Fruit fly (Drosophila melanogaster): Measurements from ENCODE around the gene CG8478.

Gene CG8478

dm6 chr3R:9746267-9746666 lies 17.2 kb upstream of the CG8478 start, which contains the start of gene CG34409:
Gene CG34409 (minus strand): TSS chr3R:9746367.
- TF ChIP-seq Eip78C (GFP tag) = peak; percentile 19
- TF ChIP-seq Hr4 (GFP tag; optimal IDR thresholded peaks at IDR 0.05) = no peak
- no peak for TF ChIP-seq acj6 (GFP tag; optimal IDR thresholded peaks at IDR 0.05)

DNA sequence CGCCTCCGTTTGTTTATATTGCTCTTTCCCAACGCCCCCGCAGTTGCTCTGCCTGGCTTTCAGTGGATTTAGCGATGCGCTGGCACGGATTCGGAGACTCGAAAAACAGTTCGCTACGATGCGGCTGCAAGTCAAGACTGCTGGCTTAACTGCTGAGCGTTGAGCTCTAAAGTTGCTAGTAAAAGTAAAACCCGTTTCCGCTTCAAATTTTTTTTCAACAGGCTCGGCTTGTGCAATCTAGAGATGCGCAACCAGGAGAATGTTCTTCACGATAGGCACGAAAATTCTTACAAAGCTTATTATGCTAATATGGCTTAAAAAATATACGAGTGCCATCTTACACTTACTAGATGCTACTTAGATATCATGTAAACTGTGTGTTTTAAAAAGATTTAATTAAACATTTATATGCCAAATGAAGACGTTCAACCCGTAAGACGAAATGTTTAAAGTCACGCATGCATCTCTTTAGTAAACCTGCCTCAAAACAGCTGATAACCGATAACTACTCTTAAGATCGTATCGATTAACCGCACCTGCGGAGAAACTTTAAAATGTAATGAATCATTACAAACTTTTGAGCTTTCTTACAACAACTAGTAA lies 16.1 kb upstream of the CG8478 start, which contains the start of gene CG12948:
TSS of gene CG12948 (minus strand) at position 473 of the 603 bp plus-strand sequence.
- TF ChIP-seq CG6854 (GFP tag; optimal IDR thresholded peaks at IDR 0.05) (peak; percentile 69), CG10631 (GFP tag; optimal IDR thresholded peaks at IDR 0.05) (no peak), Hr39 (GFP tag; optimal IDR thresholded peaks at IDR 0.05) (no peak), Lpt (GFP tag; optimal IDR thresholded peaks at IDR 0.05) (peak; percentile 51), CG11902 (GFP tag; optimal IDR thresholded peaks at IDR 0.05) (no peak), fkh (GFP tag; optimal IDR thresholded peaks at IDR 0.05) (no peak), CG8319 (GFP tag; optimal IDR thresholded peaks at IDR 0.05) (no peak), cyc (GFP tag; optimal IDR thresholded peaks at IDR 0.05) (no peak), CG1621 (tag; optimal IDR thresholded peaks at IDR 0.05) (peak; percentile 50), Blimp-1 (GFP tag; optimal IDR thresholded peaks at IDR 0.05) (peak; percentile 45), CG8119 (GFP tag; IDR thresholded peaks at IDR 0.05) (peak; percentile 48; the same call in 1 of the 3 replicates), CG3032 (tag; optimal IDR thresholded peaks at IDR 0.05) (peak; percentile 64), lz (GFP tag; optimal IDR thresholded peaks at IDR 0.05) (peak; percentile 67), CG6163 (GFP tag; IDR thresholded peaks at IDR 0.05) (no peak), eg (GFP tag; IDR thresholded peaks at IDR 0.05) (peak; percentile 47; the same call in 2 of the 3 replicates), CG31627 (GFP tag; optimal IDR thresholded peaks at IDR 0.05) (peak; percentile 60), Eip78C (GFP tag) (peak; percentile 86), Eip75B (GFP tag; optimal IDR thresholded peaks at IDR 0.05) (no peak), Ets21C (GFP tag; optimal IDR thresholded peaks at IDR 0.05) (no peak), Eip93F (GFP tag; optimal IDR thresholded peaks at IDR 0.05) (peak; percentile 39), Gug (GFP tag; IDR thresholded peaks at IDR 0.05) (0 out of 2 replicates have a peak, but pooled peaks have one; percentile 14), salr (GFP tag; optimal IDR thresholded peaks at IDR 0.05) (no peak), esn (GFP tag; optimal IDR thresholded peaks at IDR 0.05) (peak; percentile 80), CG6792 (GFP tag; optimal IDR thresholded peaks at IDR 0.05) (peak; percentile 49)

dm6 chr3R:9747875-9747899 lies 15.8 kb upstream of the CG8478 start, which contains the start of gene PpD3:
Gene PpD3 (plus strand): TSS chr3R:9747875.
- TF ChIP-seq salr (GFP tag; optimal IDR thresholded peaks at IDR 0.05) (no peak), CG3032 (tag; optimal IDR thresholded peaks at IDR 0.05) (no peak), lz (GFP tag; optimal IDR thresholded peaks at IDR 0.05) (no peak), topi (GFP tag; optimal IDR thresholded peaks at IDR 0.05) (no peak), Hr38 (GFP tag; optimal IDR thresholded peaks at IDR 0.05) (no peak), CG15336 (GFP tag; IDR thresholded peaks at IDR 0.05) (no peak), fkh (GFP tag; optimal IDR thresholded peaks at IDR 0.05) (no peak), CG16779 (tag; optimal IDR thresholded peaks at IDR 0.05) (no peak), Ets21C (GFP tag; optimal IDR thresholded peaks at IDR 0.05) (no peak), dac (GFP tag; optimal IDR thresholded peaks at IDR 0.05) (no peak), CG9139 (GFP tag; optimal IDR thresholded peaks at IDR 0.05) (no peak), CG3919 (GFP tag; optimal IDR thresholded peaks at IDR 0.05) (no peak), Ets96B (tag; optimal IDR thresholded peaks at IDR 0.05) (no peak), esn (GFP tag; optimal IDR thresholded peaks at IDR 0.05) (no peak), spab (GFP tag; optimal IDR thresholded peaks at IDR 0.05) (no peak), CG11762 (GFP tag; optimal IDR thresholded peaks at IDR 0.05; ENCODE audit: insufficient read depth) (no peak), CG6854 (GFP tag; optimal IDR thresholded peaks at IDR 0.05) (no peak), Eip75B (GFP tag; optimal IDR thresholded peaks at IDR 0.05) (no peak), CG31627 (GFP tag; optimal IDR thresholded peaks at IDR 0.05) (no peak), CG8632 (GFP tag; optimal IDR thresholded peaks at IDR 0.05) (no peak)
